Worm (Caenorhabditis elegans): Measurements from ENCODE around the gene sna-1.

sna-1 gene

ce11 chrV:6710462-6710861 is at the start of gene sna-1:
sna-1 (minus strand) TSS chrV:6710679.
- peak in 1 of 2 experiments; percentile 33 for TF ChIP-seq lin-35 (GFP tag; optimal IDR thresholded peaks at IDR 0.05)
- TF ChIP-seq mef-2 (tag; optimal IDR thresholded peaks at IDR 0.05) = no peak
- peak; percentile 7 for TF ChIP-seq snu-23 (GFP tag; optimal IDR thresholded peaks at IDR 0.05)
- TF ChIP-seq nhr-71 (tag; optimal IDR thresholded peaks at IDR 0.05) = no peak
- TF ChIP-seq lin-15B (tag; optimal IDR thresholded peaks at IDR 0.05) = peak; percentile 20
- TF ChIP-seq snpc-4 (tag; optimal IDR thresholded peaks at IDR 0.05) = no peak
- peak in 1 of 2 experiments; percentile 44 for TF ChIP-seq lsy-2 (tag; optimal IDR thresholded peaks at IDR 0.05)
- peak in 1 of 2 experiments; percentile 6 for TF ChIP-seq efl-1 (optimal IDR thresholded peaks at IDR 0.05)
- TF ChIP-seq efl-1 (GFP tag; optimal IDR thresholded peaks at IDR 0.05 in 1 of 2) = peak; percentile 4 to 66
- TF ChIP-seq dpl-1 (GFP tag; optimal IDR thresholded peaks at IDR 0.05) = peak in 1 of 3 experiments; percentile 24
- no peak for TF ChIP-seq ceh-8 (GFP tag; optimal IDR thresholded peaks at IDR 0.05)
- TF ChIP-seq egl-13 (tag; optimal IDR thresholded peaks at IDR 0.05) = no peak

ce11 chrV:6758017-6758416 is 47.5 kb upstream of the sna-1 start, which contains the start of gene dbl-1:
dbl-1 (plus strand) TSS chrV:6758135.
- TF ChIP-seq nhr-71 (tag; optimal IDR thresholded peaks at IDR 0.05) (no peak), efl-1 (optimal IDR thresholded peaks at IDR 0.05) (no peak), efl-1 (GFP tag; optimal IDR thresholded peaks at IDR 0.05 in 1 of 2) (peak in 1 of 2 experiments; percentile 11)

ce11 chrV:6753257-6753656 is 42.8 kb upstream of the sna-1 start:
- TF ChIP-seq dsc-1 (tag; optimal IDR thresholded peaks at IDR 0.05) (peak; percentile 84), fkh-4 (tag; optimal IDR thresholded peaks at IDR 0.05; ENCODE audit: borderline replicate concordance) (peak; percentile 73), vab-15 (tag; optimal IDR thresholded peaks at IDR 0.05) (no peak)

ce11 chrV:6751493-6752100 is 41.1 kb upstream of the sna-1 start:
- TF ChIP-seq nhr-19 (GFP tag; conservative IDR thresholded peaks at IDR 0.05) (peak; percentile 51), nhr-20 (tag; optimal IDR thresholded peaks at IDR 0.05) (peak; percentile 11), pag-3 (tag; optimal IDR thresholded peaks at IDR 0.05; ENCODE audit: borderline replicate concordance, insufficient read depth) (peak; percentile 9), snu-23 (GFP tag; optimal IDR thresholded peaks at IDR 0.05) (peak; percentile 6), nhr-71 (tag; optimal IDR thresholded peaks at IDR 0.05) (peak; percentile 68), lin-14 (GFP tag; optimal IDR thresholded peaks at IDR 0.05) (peak; percentile 74), hlh-4 (tag; optimal IDR thresholded peaks at IDR 0.05) (no peak), rnt-1 (tag; optimal IDR thresholded peaks at IDR 0.05) (peak; percentile 19), dsc-1 (tag; optimal IDR thresholded peaks at IDR 0.05) (no peak), efl-1 (optimal IDR thresholded peaks at IDR 0.05) (no peak), efl-1 (GFP tag; optimal IDR thresholded peaks at IDR 0.05 in 1 of 2) (peak in 1 of 2 experiments; percentile 64), hlh-17 (GFP tag; optimal IDR thresholded peaks at IDR 0.05; ENCODE audit: borderline replicate concordance) (no peak)

ce11 chrV:6744774-6745173 is 34.3 kb upstream of the sna-1 start, which contains the start of gene T25F10.3:
T25F10.3 (plus strand) TSS chrV:6745081.
- TF ChIP-seq nhr-85 (tag) = peak; percentile 4
- peak; percentile 79 for TF ChIP-seq blmp-1 (tag; optimal IDR thresholded peaks at IDR 0.05)
- TF ChIP-seq aly-2 (tag; optimal IDR thresholded peaks at IDR 0.05) = no peak

ce11 chrV:6736877-6737276 is 26.4 kb upstream of the sna-1 start:
- TF ChIP-seq snpc-4 (tag; optimal IDR thresholded peaks at IDR 0.05) (no peak), lin-14 (GFP tag; optimal IDR thresholded peaks at IDR 0.05) (peak; percentile 42), dpl-1 (GFP tag; optimal IDR thresholded peaks at IDR 0.05) (no peak), nhr-85 (tag) (peak; percentile 71), pax-3 (tag; optimal IDR thresholded peaks at IDR 0.05) (no peak), blmp-1 (tag; optimal IDR thresholded peaks at IDR 0.05) (peak; percentile 92), nhr-19 (GFP tag; conservative IDR thresholded peaks at IDR 0.05) (no peak), sox-4 (tag; optimal IDR thresholded peaks at IDR 0.05) (no peak), alr-1 (tag; optimal IDR thresholded peaks at IDR 0.05; ENCODE audit: borderline replicate concordance) (no peak), elt-3 (tag; optimal IDR thresholded peaks at IDR 0.05) (peak in 1 of 6 experiments; percentile 81), pag-3 (tag; optimal IDR thresholded peaks at IDR 0.05; ENCODE audit: borderline replicate concordance, insufficient read depth) (peak; percentile 35)
